Worm (Caenorhabditis elegans): ENCODE measurements around the gene F59F5.5.
A peak's percentile ranks its signal among the peaks of the same experiment; 100 is the strongest.

Gene F59F5.5

DNA sequence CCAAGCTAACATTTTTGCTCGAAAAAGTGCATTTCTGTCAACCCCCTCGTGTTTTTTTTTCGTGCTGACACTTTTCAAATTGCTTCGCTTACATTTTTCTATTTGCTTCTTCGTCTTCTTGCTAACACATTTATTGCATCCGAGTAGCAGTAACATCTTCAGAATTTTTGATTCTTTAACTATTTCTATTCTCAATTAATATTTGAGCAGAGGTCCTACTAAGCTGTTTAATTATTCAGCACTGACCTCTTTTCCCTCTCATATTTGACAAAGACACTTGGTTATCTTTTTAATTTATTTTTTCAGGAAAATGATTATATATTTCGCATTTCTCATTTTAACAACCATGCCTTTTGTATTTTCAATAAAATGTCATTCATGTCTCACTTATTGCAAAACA lies at the start of gene F59F5.5:
Gene F59F5.5, plus strand, starts transcription at position 301 of the 400 bp plus-strand sequence.
- no peak for TF ChIP-seq F10B5.3 (tag; optimal IDR thresholded peaks at IDR 0.05)
- TF ChIP-seq hif-1 (tag; optimal IDR thresholded peaks at IDR 0.05): no peak
- TF ChIP-seq php-3 (GFP tag; IDR thresholded peaks at IDR 0.05): no peak
- no peak for TF ChIP-seq Y48G9A.11 (GFP tag; IDR thresholded peaks at IDR 0.05)
- TF ChIP-seq nhr-11 (tag; optimal IDR thresholded peaks at IDR 0.05): no peak
- no peak for TF ChIP-seq ama-1 (optimal IDR thresholded peaks at IDR 0.05)
- no peak for TF ChIP-seq ces-1 (GFP tag; optimal IDR thresholded peaks at IDR 0.05)

DNA sequence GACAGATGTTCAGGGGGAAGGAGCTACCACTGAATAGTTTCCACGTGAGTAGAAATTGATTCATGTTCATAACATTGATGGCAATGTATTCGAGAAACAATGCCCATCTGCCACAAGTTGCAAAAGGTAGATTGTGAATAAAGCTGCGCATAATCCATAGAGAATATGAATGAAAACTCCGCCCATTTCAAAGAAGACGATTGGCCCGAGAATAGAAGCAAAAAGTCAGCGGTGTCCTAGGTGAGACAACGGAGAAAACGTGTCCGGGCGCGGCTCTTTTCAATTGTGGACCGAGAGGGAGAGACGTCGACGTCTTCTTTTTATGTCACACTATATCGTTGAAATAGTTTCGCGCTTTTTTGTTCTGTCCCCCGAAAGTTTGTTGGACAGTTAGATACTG lies 46.2 kb upstream of the F59F5.5 start, which contains the start of gene vab-3:
Gene vab-3, plus strand, starts transcription at position 301 of the 400 bp plus-strand sequence.
- TF ChIP-seq fos-1 (tag; optimal IDR thresholded peaks at IDR 0.05): no peak
- TF ChIP-seq hmg-1.1 (GFP tag; IDR thresholded peaks at IDR 0.05): no peak
- TF ChIP-seq R02D3.7 (tag; optimal IDR thresholded peaks at IDR 0.05): no peak
- no peak for TF ChIP-seq rbr-2 (tag; optimal IDR thresholded peaks at IDR 0.05)
- TF ChIP-seq lin-13 (GFP tag; optimal IDR thresholded peaks at IDR 0.05): no peak
- no peak for TF ChIP-seq hlh-30 (tag; optimal IDR thresholded peaks at IDR 0.05; ENCODE audit: insufficient read depth)
- no peak for TF ChIP-seq nhr-10 (tag; optimal IDR thresholded peaks at IDR 0.05)
- TF ChIP-seq ama-1 (optimal IDR thresholded peaks at IDR 0.05): no peak
- TF ChIP-seq Y105C5A.15 (GFP tag; IDR thresholded peaks at IDR 0.05): no peak
- TF ChIP-seq unc-62 (GFP tag; optimal IDR thresholded peaks at IDR 0.05 in 1 of 2): no peak
- no peak for TF ChIP-seq unc-62 (tag; optimal IDR thresholded peaks at IDR 0.05)
- TF ChIP-seq F26F4.8 (GFP tag; conservative IDR thresholded peaks at IDR 0.05): no peak
- no peak for TF ChIP-seq Y75B8A.6 (GFP tag; IDR thresholded peaks at IDR 0.05)
- TF ChIP-seq cey-2 (tag; optimal IDR thresholded peaks at IDR 0.05; ENCODE audit: borderline replicate concordance, insufficient read depth): no peak
- no peak for TF ChIP-seq F10B5.3 (tag; optimal IDR thresholded peaks at IDR 0.05)
- TF ChIP-seq T26A8.4 (GFP tag; IDR thresholded peaks at IDR 0.05): no peak
- TF ChIP-seq php-3 (GFP tag; IDR thresholded peaks at IDR 0.05): no peak
- TF ChIP-seq gei-8 (GFP tag; optimal IDR thresholded peaks at IDR 0.05): no peak
- no peak for TF ChIP-seq dmd-8 (GFP tag; IDR thresholded peaks at IDR 0.05)
- TF ChIP-seq lir-3 (tag; optimal IDR thresholded peaks at IDR 0.05): no peak
- no peak for TF ChIP-seq nhr-41 (GFP tag; IDR thresholded peaks at IDR 0.05)

DNA sequence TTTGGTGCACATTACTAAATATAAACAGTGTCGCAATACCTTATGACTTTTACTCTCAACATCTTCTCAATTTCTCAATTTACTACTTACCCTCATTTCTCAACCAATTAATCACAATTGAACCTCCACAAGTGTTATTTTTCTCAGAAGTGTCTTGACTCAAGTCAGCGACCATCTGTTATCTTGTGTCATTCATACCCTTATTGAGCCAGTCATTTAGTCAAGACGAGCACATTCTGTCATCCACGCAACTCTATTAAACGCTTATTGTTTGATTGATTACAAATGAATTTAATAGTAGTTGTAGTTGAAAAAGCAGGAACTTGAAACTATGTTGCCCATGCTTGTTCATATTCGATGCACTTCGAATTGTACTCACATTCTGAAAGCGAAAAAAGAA lies 42.4 kb upstream of the F59F5.5 start:
- TF ChIP-seq nhr-28 (tag; optimal IDR thresholded peaks at IDR 0.05) (no peak), nhr-11 (tag; optimal IDR thresholded peaks at IDR 0.05) (no peak), nhr-76 (tag; optimal IDR thresholded peaks at IDR 0.05) (no peak), nhr-25 (tag; optimal IDR thresholded peaks at IDR 0.05; ENCODE audit: borderline replicate concordance, insufficient read depth) (no peak), daf-16 (GFP tag; optimal IDR thresholded peaks at IDR 0.05) (no peak), daf-16 (tag; optimal IDR thresholded peaks at IDR 0.05) (no peak)

DNA sequence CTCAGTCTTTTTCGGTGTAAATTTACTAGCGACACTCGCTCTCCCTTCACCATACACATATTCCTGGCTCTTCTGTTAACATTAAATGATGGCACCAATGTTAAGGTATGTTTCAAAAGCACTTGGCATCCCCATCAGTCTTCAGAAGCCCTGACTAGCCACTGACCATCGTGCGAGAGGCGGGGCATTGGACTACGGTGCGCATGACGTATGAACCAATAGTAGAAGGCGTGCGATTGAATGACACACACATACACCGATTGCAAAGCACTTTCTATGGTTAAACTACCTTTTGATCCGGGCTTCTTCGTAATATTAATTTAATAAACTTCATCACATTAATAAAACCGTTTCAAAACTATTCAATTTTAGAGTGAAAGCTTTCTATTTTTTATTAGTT lies 40.6 kb upstream of the F59F5.5 start:
- TF ChIP-seq ceh-32 (tag; optimal IDR thresholded peaks at IDR 0.05; ENCODE audit: poor library complexity): no peak
- TF ChIP-seq hif-1 (tag; optimal IDR thresholded peaks at IDR 0.05): no peak
- no peak for TF ChIP-seq set-16 (GFP tag; IDR thresholded peaks at IDR 0.05)

DNA sequence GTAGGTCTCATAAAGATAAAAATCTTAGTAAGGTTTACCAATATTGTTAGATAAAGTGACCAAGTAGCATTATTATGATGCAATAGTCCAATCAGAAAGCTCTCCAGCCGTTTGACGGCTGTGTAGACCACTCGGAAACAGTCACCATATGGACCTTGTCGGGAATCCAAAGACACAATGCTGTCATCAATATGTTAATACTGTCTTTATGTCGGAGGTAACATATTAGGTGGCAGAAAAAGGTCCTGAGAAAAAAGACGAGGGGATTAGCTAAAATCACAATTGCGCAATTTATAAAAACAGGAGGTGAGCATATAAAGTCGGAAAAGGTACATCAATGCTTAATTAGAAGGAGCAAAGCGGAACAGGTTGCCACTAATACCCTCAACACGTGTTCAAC lies 37.8 kb upstream of the F59F5.5 start:
- TF ChIP-seq Y5F2A.4 (GFP tag; optimal IDR thresholded peaks at IDR 0.05) (no peak), hlh-30 (tag; optimal IDR thresholded peaks at IDR 0.05; ENCODE audit: insufficient read depth) (no peak), pqm-1 (tag; optimal IDR thresholded peaks at IDR 0.05) (no peak), lin-13 (GFP tag; optimal IDR thresholded peaks at IDR 0.05) (no peak), unc-62 (GFP tag; optimal IDR thresholded peaks at IDR 0.05 in 1 of 2) (peak in 1 of 2 experiments; percentile 70), unc-62 (tag; optimal IDR thresholded peaks at IDR 0.05) (no peak)

All from whole organism, L4 larva.